Worm (Caenorhabditis elegans): Measurements from ENCODE around the gene pfn-2.

- TF ChIP-seq unc-130 (GFP tag; optimal IDR thresholded peaks at IDR 0.05): no peak
- no peak for TF ChIP-seq pha-4 (tag; optimal IDR thresholded peaks at IDR 0.05)
- no peak for TF ChIP-seq attf-6 (GFP tag; IDR thresholded peaks at IDR 0.05)
Observed at ce11 chrX:5309622-5310021, 44.2 kb downstream of the pfn-2 start.

Measured in whole organism, young adult.